Fruit fly (Drosophila melanogaster) S2 (cell line): ENCODE results near the gene DAAM.

ENCODE experiments used
- CG8478 ChIP-seq: fragments of >200 bp; optimal IDR thresholded peaks from 2 replicates; lab custom pipeline; 2018
- CTCF ChIP-seq, 2 experiments: fragments of >200 bp; optimal IDR thresholded peaks; 2 replicates each; lab custom pipeline; 2018

DNA sequence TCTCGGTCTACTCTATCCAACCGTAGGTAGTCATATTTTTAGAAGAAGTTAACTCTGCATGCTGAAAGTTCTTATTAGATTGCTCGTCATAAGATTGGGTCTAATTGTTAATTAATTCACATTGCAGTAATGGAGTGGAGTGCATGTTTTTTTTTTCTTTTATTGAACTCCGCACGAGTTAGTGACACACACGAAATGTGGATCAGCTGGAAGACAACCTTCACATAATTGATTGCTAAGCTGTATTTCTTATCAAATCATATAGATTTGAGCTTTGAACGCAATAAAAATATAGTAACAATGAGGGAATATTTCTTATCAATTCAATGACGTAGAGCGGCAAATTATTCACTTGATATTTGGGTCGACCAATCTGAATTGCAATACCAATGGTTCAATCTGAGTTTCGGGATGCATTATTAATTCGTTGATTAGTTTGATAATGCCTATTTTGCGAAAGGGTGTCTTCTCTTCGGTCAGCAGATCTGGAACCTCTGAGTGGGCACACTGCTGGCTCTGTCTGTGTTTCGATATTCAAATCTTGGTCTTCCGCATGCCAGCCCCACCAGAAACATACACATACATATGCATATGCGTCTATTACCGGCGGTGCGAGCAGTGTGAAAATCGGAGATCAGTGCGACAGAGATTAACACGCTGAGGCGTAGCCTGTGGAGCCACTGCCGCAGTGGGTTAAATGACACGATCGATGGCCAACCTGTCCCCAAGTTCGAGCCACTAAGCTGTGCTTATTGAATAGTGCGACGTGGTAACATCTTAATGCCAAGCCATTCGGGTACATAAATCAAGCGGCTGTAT, 43.1 kb downstream of the DAAM start:
- TF ChIP-seq CTCF (optimal IDR thresholded peaks at IDR 0.05; lab: Kevin White, UChicago) (no peak), CG8478 (no peak)
